Worm (Caenorhabditis elegans) whole organism, L2 larva: ENCODE data around the gene Y32B12B.2.

ENCODE experiments used
- C34F6.9 ChIP-seq: fragments of 150-350 bp; optimal IDR thresholded peaks from 2 replicates; lab custom pipeline; 2014; ENCODE audit warnings: missing biosample characterization, missing genetic modification characterization
- R02D3.7 ChIP-seq: fragments of 150-350 bp; optimal IDR thresholded peaks from 2 replicates; lab custom pipeline; 2014; ENCODE audit warnings: missing biosample characterization, missing genetic modification characterization
- ama-1 ChIP-seq: fragments of 150-350 bp; optimal IDR thresholded peaks from 2 replicates; lab custom pipeline; 2018; ENCODE audit warnings: inconsistent platforms
- elt-3 ChIP-seq: sonication (generic microtip); optimal IDR thresholded peaks from 2 replicates; lab custom pipeline; 2017; ENCODE audit warnings: missing biosample characterization, missing genetic modification characterization
- lin-13 ChIP-seq: fragments of 150-350 bp; optimal IDR thresholded peaks from 2 replicates; lab custom pipeline; 2014; ENCODE audit warnings: missing biosample characterization, missing genetic modification reagents, missing genetic modification characterization
- nhr-77 ChIP-seq: fragments of 150-350 bp; optimal IDR thresholded peaks from 2 replicates; lab custom pipeline; 2014; ENCODE audit warnings: missing biosample characterization, missing genetic modification characterization
- unc-39 ChIP-seq: fragments of 150-350 bp; optimal IDR thresholded peaks from 2 replicates; lab custom pipeline; 2014; ENCODE audit warnings: missing biosample characterization, missing genetic modification characterization
- ztf-4 ChIP-seq: fragments of 150-350 bp; optimal IDR thresholded peaks from 2 replicates; lab custom pipeline; 2014; ENCODE audit warnings: missing biosample characterization, missing genetic modification characterization

ce11 chrV:16568056-16568455, 29.9 kb downstream of the Y32B12B.2 start:
- TF ChIP-seq ztf-4 (tag; lab: Kevin White, UChicago) (no peak), R02D3.7 (no peak), lin-13 (GFP tag; lab: Kevin White, UChicago) (no peak), ama-1 (lab: Kevin White, UChicago) (no peak), elt-3 (no peak), nhr-77 (tag; lab: Kevin White, UChicago) (no peak), unc-39 (no peak), C34F6.9 (tag; lab: Kevin White, UChicago) (no peak)
